Worm (Caenorhabditis elegans) whole organism, mixed stage, embryonic: ENCODE data around the gene tex-2.

Experiments
- lin-13 ChIP-seq: fragments of 150-350 bp; optimal IDR thresholded peaks from 2 replicates; lab custom pipeline; 2014; ENCODE audit warnings: missing biosample characterization, missing genetic modification characterization
- nhr-76 ChIP-seq: sonication (generic microtip); optimal IDR thresholded peaks from 2 replicates; lab custom pipeline; 2017; ENCODE audit warnings: missing biosample characterization, missing genetic modification characterization
- ztf-11 ChIP-seq: fragments of 150-350 bp; optimal IDR thresholded peaks from 2 replicates; lab custom pipeline; 2014; ENCODE audit warnings: missing biosample characterization, missing genetic modification characterization

- TF ChIP-seq ztf-11 (tag; lab: Kevin White, UChicago) (no peak), nhr-76 (tag; lab: Kevin White, UChicago) (no peak), lin-13 (no peak)
Measured at ce11 chrII:5828486-5828885, 44.9 kb downstream of the tex-2 start, which contains the start of gene ZK1248.11.
